Worm (Caenorhabditis elegans): ENCODE measurements around the gene C25F6.6.

- TF ChIP-seq ama-1 (optimal IDR thresholded peaks at IDR 0.05) (no peak), F13C5.2 (tag; optimal IDR thresholded peaks at IDR 0.05) (no peak), tbx-11 (GFP tag; IDR thresholded peaks at IDR 0.05) (no peak), B0310.2 (tag; optimal IDR thresholded peaks at IDR 0.05) (no peak), flt-1 (GFP tag; IDR thresholded peaks at IDR 0.05) (no peak), ets-7 (tag; optimal IDR thresholded peaks at IDR 0.05) (no peak), pes-1 (GFP tag; IDR thresholded peaks at IDR 0.05) (no peak), ceh-36 (tag; optimal IDR thresholded peaks at IDR 0.05) (no peak), aly-1 (tag; optimal IDR thresholded peaks at IDR 0.05) (no peak), hmbx-1 (tag; optimal IDR thresholded peaks at IDR 0.05) (no peak)
These were observed 28.3 kb upstream of the C25F6.6 start for ce11 chrX:5478875-5479274.
